Worm (Caenorhabditis elegans) whole organism, L4 larva: ENCODE results near the gene F56A8.9.
A peak's percentile ranks its signal among the peaks of the same experiment; 100 is the strongest.

Source experiments
- R02D3.7 ChIP-seq: fragments of 150-350 bp; sonication (generic microtip); optimal IDR thresholded peaks from 3 replicates; lab custom pipeline; 2014; ENCODE audit warnings: missing biosample characterization, missing genetic modification characterization
- ama-1 ChIP-seq: fragments of 150-350 bp; optimal IDR thresholded peaks from 2 replicates; lab custom pipeline; 2014; ENCODE audit warnings: inconsistent platforms, mixed read lengths
- ceh-82 ChIP-seq: sonication (generic microtip); optimal IDR thresholded peaks from 2 replicates; lab custom pipeline; 2017; ENCODE audit warnings: missing biosample characterization, missing genetic modification characterization
- dpl-1 ChIP-seq: fragments of 150-350 bp; optimal IDR thresholded peaks from 2 replicates; lab custom pipeline; 2014; ENCODE audit warnings: missing biosample characterization, missing genetic modification reagents, missing genetic modification characterization
- dve-1 ChIP-seq: sonication (generic microtip); optimal IDR thresholded peaks from 2 replicates; lab custom pipeline; 2017; ENCODE audit warnings: antibody characterized with exemption, mild to moderate bottlenecking, missing genetic modification characterization, missing compliant biosample characterization; ENCODE audit not compliant: insufficient read depth
- madf-5 ChIP-seq, 2 experiments: fragments of 200-800 bp; sonication (Bioruptor generic); IDR thresholded peaks; 2 replicates each; pipeline ENCODE4 v1.3.6; 2022; ENCODE audit warnings: missing compliant biosample characterization in 2 of 2, missing genetic modification characterization in 2 of 2
- mdt-29 ChIP-seq: fragments of 200-800 bp; sonication (Bioruptor generic); IDR thresholded peaks from 2 replicates; pipeline ENCODE4 v1.3.6; 2022; ENCODE audit warnings: missing genetic modification reagents, missing genetic modification characterization, missing compliant biosample characterization
- nhr-41 ChIP-seq: fragments of 200-800 bp; sonication (Bioruptor generic); IDR thresholded peaks from 2 replicates; pipeline ENCODE4 v1.3.6; 2022; ENCODE audit warnings: missing genetic modification reagents, missing genetic modification characterization, missing compliant biosample characterization
- unc-62 ChIP-seq, 3 experiments: fragments of 150-350 bp in 1 of 3; sonication (generic microtip); optimal IDR thresholded peaks in 2 of 3; peaks in 1 of 3; 1 replicate in 1 of 3; 2 replicates in 2 of 3; lab custom pipeline; 2014 to 2017; ENCODE audit warnings: missing biosample characterization in 3 of 3, missing genetic modification characterization in 3 of 3, missing genetic modification reagents in 3 of 3, missing genotype in 1 of 3
- ztf-11 ChIP-seq: fragments of 150-350 bp; optimal IDR thresholded peaks from 2 replicates; lab custom pipeline; 2014; ENCODE audit warnings: missing biosample characterization, missing genetic modification characterization

ce11 chrIII:13298722-13299431, 44.4 kb downstream of the F56A8.9 start, which contains the start of gene pgm-2:
- no peak for TF ChIP-seq unc-62 (GFP tag; optimal IDR thresholded peaks at IDR 0.05 in 1 of 2; lab: Kevin White, UChicago)
- no peak for TF ChIP-seq unc-62 (tag; optimal IDR thresholded peaks at IDR 0.05; lab: Kevin White, UChicago)
- TF ChIP-seq nhr-41 (GFP tag; lab: Robert Waterston, UW): no peak
- no peak for TF ChIP-seq mdt-29
- TF ChIP-seq dve-1: peak; percentile 38
- TF ChIP-seq ama-1 (lab: Kevin White, UChicago): peak; percentile 9
- no peak for TF ChIP-seq ztf-11
- TF ChIP-seq madf-5 (GFP tag; IDR thresholded peaks at IDR 0.05; lab: Robert Waterston, UW): no peak
- no peak for TF ChIP-seq dpl-1 (GFP tag; lab: Kevin White, UChicago)
- no peak for TF ChIP-seq R02D3.7 (tag; lab: Kevin White, UChicago)
- no peak for TF ChIP-seq ceh-82 (tag; lab: Kevin White, UChicago)
